Fruit fly (Drosophila melanogaster): ENCODE data around the gene Edem1.

Edem1 gene

dm6 chrX:1880139-1880556, 28.5 kb downstream of the Edem1 start, which contains the start of gene Coa8 (continued):
- TF ChIP-seq CG31365 (tag; optimal IDR thresholded peaks at IDR 0.05) (no peak), CG12391 (tag; optimal IDR thresholded peaks at IDR 0.05) (peak; percentile 39), CG17912 (GFP tag; optimal IDR thresholded peaks at IDR 0.05) (no peak), al (GFP tag; IDR thresholded peaks at IDR 0.05) (no peak; the same call in 1 of the 2 replicates), CG15696 (tag; optimal IDR thresholded peaks at IDR 0.05) (peak; percentile 29), Tbp (GFP tag; optimal IDR thresholded peaks at IDR 0.05) (no peak), CG14441 (GFP tag; IDR thresholded peaks at IDR 0.05) (peak; percentile 52; the same call in 1 of the 2 replicates), pan (optimal IDR thresholded peaks at IDR 0.05) (no peak), pan (GFP tag; optimal IDR thresholded peaks at IDR 0.05 in 1 of 2, IDR thresholded peaks at IDR 0.05 in 1 of 2) (peak in 1 of 2 experiments; percentile 54), peb (GFP tag; IDR thresholded peaks at IDR 0.05) (no peak), sens (GFP tag) (peak; percentile 81), wdn (GFP tag; IDR thresholded peaks at IDR 0.05) (no peak), salm (tag; optimal IDR thresholded peaks at IDR 0.05) (no peak), dimm (GFP tag; IDR thresholded peaks at IDR 0.05) (no peak), CG10147 (GFP tag; optimal IDR thresholded peaks at IDR 0.05) (peak; percentile 3), tin (GFP tag; optimal IDR thresholded peaks at IDR 0.05) (no peak), zfh2 (GFP tag; optimal IDR thresholded peaks at IDR 0.05) (peak; percentile 62), CG10462 (GFP tag; optimal IDR thresholded peaks at IDR 0.05) (no peak), CG2116 (GFP tag; optimal IDR thresholded peaks at IDR 0.05) (peak; percentile 3), vvl (GFP tag; IDR thresholded peaks at IDR 0.05) (no peak; the same call in 1 of the 2 replicates), CG13123 (GFP tag; optimal IDR thresholded peaks at IDR 0.05) (no peak), CG15011 (GFP tag; optimal IDR thresholded peaks at IDR 0.05) (no peak), sima (GFP tag; optimal IDR thresholded peaks at IDR 0.05) (no peak), CG6791 (GFP tag; IDR thresholded peaks at IDR 0.05; ENCODE audit: partially characterized antibody) (peak; percentile 30; the same call in 1 of the 3 replicates), nau (GFP tag; optimal IDR thresholded peaks at IDR 0.05) (no peak), CG12071 (GFP tag; optimal IDR thresholded peaks at IDR 0.05) (no peak), fd64A (GFP tag; optimal IDR thresholded peaks at IDR 0.05) (no peak), H15 (GFP tag; IDR thresholded peaks at IDR 0.05) (no peak; the same call in 2 of the 3 replicates), CG15514 (GFP tag; optimal IDR thresholded peaks at IDR 0.05) (peak; percentile 53), Hr3 (GFP tag; optimal IDR thresholded peaks at IDR 0.05) (no peak), MBD-R2 (GFP tag; IDR thresholded peaks at IDR 0.05) (peak; percentile 59), jing (GFP tag; optimal IDR thresholded peaks at IDR 0.05) (no peak), BtbVII (GFP tag; optimal IDR thresholded peaks at IDR 0.05) (peak; percentile 10), E2f2 (GFP tag; IDR thresholded peaks at IDR 0.05) (0 out of 2 replicates have a peak, but pooled peaks have one; percentile 18), Poxn (GFP tag; IDR thresholded peaks at IDR 0.05) (0 out of 2 replicates have a peak, but pooled peaks have one; percentile 25), lmd (GFP tag; IDR thresholded peaks at IDR 0.05) (peak; percentile 50; the same call in 1 of the 2 replicates), lbe (GFP tag; optimal IDR thresholded peaks at IDR 0.05) (no peak), Rfx (GFP tag; IDR thresholded peaks at IDR 0.05) (peak; percentile 77), CG10274 (GFP tag; optimal IDR thresholded peaks at IDR 0.05) (peak; percentile 19), Stat92E (GFP tag; optimal IDR thresholded peaks at IDR 0.05) (no peak), CG3407 (GFP tag; optimal IDR thresholded peaks at IDR 0.05) (no peak), Bdp1 (GFP tag; optimal IDR thresholded peaks at IDR 0.05) (no peak), lov (optimal IDR thresholded peaks at IDR 0.05) (no peak), lov (GFP tag; IDR thresholded peaks at IDR 0.05) (no peak), fd96Cb (tag; optimal IDR thresholded peaks at IDR 0.05) (no peak), CG11696 (GFP tag; IDR thresholded peaks at IDR 0.05) (no peak), Nf-YA (GFP tag; IDR thresholded peaks at IDR 0.05) (no peak; the same call in 1 of the 2 replicates), CG10565 (GFP tag; optimal IDR thresholded peaks at IDR 0.05) (no peak), br (optimal IDR thresholded peaks at IDR 0.05) (no peak), mld (GFP tag; IDR thresholded peaks at IDR 0.05; ENCODE audit: partially characterized antibody) (peak; percentile 57; the same call in 1 of the 3 replicates), chif (GFP tag; optimal IDR thresholded peaks at IDR 0.05) (peak in 1 of 2 experiments; percentile 5), CG4328 (GFP tag; optimal IDR thresholded peaks at IDR 0.05) (no peak)
